Worm (Caenorhabditis elegans): ENCODE results near the gene plpp-1.3.

DNA sequence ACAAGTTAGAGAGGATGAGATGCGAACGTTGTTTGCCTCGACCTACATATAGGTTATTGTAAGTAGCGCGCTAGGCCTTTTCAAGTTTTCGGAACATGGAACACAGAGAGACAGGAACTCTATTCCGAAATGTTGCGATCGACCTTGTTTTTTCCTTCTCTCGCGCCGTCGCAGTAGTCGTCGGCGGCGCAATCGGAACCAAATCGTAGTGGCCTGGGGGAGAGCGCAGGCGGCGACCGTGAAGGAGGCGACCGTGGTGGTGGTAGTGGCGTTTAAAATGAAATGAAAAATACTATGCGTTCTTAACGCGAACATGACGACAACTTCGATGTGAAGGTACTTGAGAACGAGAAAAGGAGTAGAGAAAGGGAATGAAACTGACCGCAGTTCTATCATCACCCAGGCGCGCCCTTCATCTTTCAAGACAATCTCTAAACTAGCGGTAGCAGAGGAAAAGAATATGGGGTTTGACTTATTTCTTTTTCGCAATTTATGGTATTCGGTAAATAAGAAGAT, 47.5 kb upstream of the plpp-1.3 start:
- no peak for TF ChIP-seq vab-15 (tag; optimal IDR thresholded peaks at IDR 0.05)
- TF ChIP-seq pqm-1 (tag; optimal IDR thresholded peaks at IDR 0.05), result no peak
- TF ChIP-seq ama-1 (optimal IDR thresholded peaks at IDR 0.05), result no peak
- TF ChIP-seq hlh-4 (tag; optimal IDR thresholded peaks at IDR 0.05), result no peak
- TF ChIP-seq nhr-77 (tag; optimal IDR thresholded peaks at IDR 0.05), result no peak
- TF ChIP-seq unc-30 (tag; optimal IDR thresholded peaks at IDR 0.05), result no peak
- no peak for TF ChIP-seq jun-1 (tag; optimal IDR thresholded peaks at IDR 0.05)
- no peak for TF ChIP-seq swsn-7 (tag; optimal IDR thresholded peaks at IDR 0.05)
- TF ChIP-seq C04F5.9 (tag; optimal IDR thresholded peaks at IDR 0.05), result no peak
- no peak for TF ChIP-seq lin-15B (tag; optimal IDR thresholded peaks at IDR 0.05)
- TF ChIP-seq snpc-4 (tag; optimal IDR thresholded peaks at IDR 0.05), result no peak
- no peak for TF ChIP-seq nhr-76 (tag; optimal IDR thresholded peaks at IDR 0.05)
- no peak for TF ChIP-seq efl-1 (optimal IDR thresholded peaks at IDR 0.05)
- TF ChIP-seq efl-1 (GFP tag; optimal IDR thresholded peaks at IDR 0.05 in 1 of 2), result peak in 1 of 2 experiments; percentile 34
